Worm (Caenorhabditis elegans) whole organism, L4/young adult: ENCODE data around the gene pgp-6.

Source experiments
- W03F9.2 ChIP-seq: fragments of 150-350 bp; optimal IDR thresholded peaks from 2 replicates; lab custom pipeline; 2014; ENCODE audit warnings: missing biosample characterization, missing genetic modification characterization
- him-1 ChIP-seq: sonication (generic microtip); optimal IDR thresholded peaks from 2 replicates; lab custom pipeline; 2016; ENCODE audit warnings: missing genotype, missing genetic modification reagents, missing genetic modification characterization, missing compliant biosample characterization

- no peak for TF ChIP-seq W03F9.2 (tag; lab: Kevin White, UChicago)
- no peak for TF ChIP-seq him-1 (tag; lab: Kevin White, UChicago)
Observed at ce11 chrX:10924031-10924430, 46.8 kb upstream of the pgp-6 start.
